Fruit fly (Drosophila melanogaster) whole organism, wandering third instar larva: ENCODE data around the gene CG13010.

ENCODE experiments used
- CG32264 ChIP-seq: fragments of 200-800 bp; sonication (Bioruptor generic); optimal IDR thresholded peaks from 2 replicates; lab custom pipeline; 2016; ENCODE audit warnings: missing biosample characterization, missing genetic modification characterization
- CG9705 ChIP-seq: fragments of 200-800 bp; sonication (Bioruptor generic); optimal IDR thresholded peaks from 2 replicates; lab custom pipeline; 2018; ENCODE audit warnings: missing biosample characterization, mild to moderate bottlenecking, missing genetic modification characterization
- CrebA ChIP-seq: fragments of 200-800 bp; sonication (Bioruptor generic); optimal IDR thresholded peaks from 2 replicates; lab custom pipeline; 2016; ENCODE audit warnings: missing biosample characterization, mild to moderate bottlenecking, missing genetic modification characterization, borderline replicate concordance
- Dif ChIP-seq: fragments of 200-275, 200-300 bp; sonication (Bioruptor generic); optimal IDR thresholded peaks from 2 replicates; lab custom pipeline; 2018; ENCODE audit warnings: missing biosample characterization, missing genetic modification characterization; ENCODE audit not compliant: partially characterized antibody
- HLH106 ChIP-seq: fragments of 200-800 bp; optimal IDR thresholded peaks from 3 replicates; lab custom pipeline; 2019; ENCODE audit warnings: missing biosample characterization, mild to moderate bottlenecking, missing genetic modification characterization, moderate library complexity
- Hnf4 ChIP-seq: fragments of 200-800 bp; sonication (Bioruptor generic); optimal IDR thresholded peaks from 2 replicates; lab custom pipeline; 2016; ENCODE audit warnings: missing biosample characterization, mild to moderate bottlenecking, missing genetic modification characterization
- Hr78 ChIP-seq: fragments of >200 bp; optimal IDR thresholded peaks from 2 replicates; lab custom pipeline; 2017; ENCODE audit warnings: missing biosample characterization, missing genetic modification characterization
- Hr83 ChIP-seq: fragments of 200-300 bp; sonication (Bioruptor generic); optimal IDR thresholded peaks from 2 replicates; lab custom pipeline; 2016; ENCODE audit warnings: missing biosample characterization, mild to moderate bottlenecking, missing genetic modification characterization, moderate library complexity; ENCODE audit not compliant: poor library complexity, severe bottlenecking
- Jra ChIP-seq: sonication (Bioruptor generic); optimal IDR thresholded peaks from 2 replicates; lab custom pipeline; 2016; ENCODE audit warnings: missing biosample characterization, missing genetic modification characterization
- Mio ChIP-seq: sonication (Bioruptor generic); optimal IDR thresholded peaks from 2 replicates; lab custom pipeline; 2016; ENCODE audit warnings: missing biosample characterization, missing genetic modification characterization
- Myc ChIP-seq: fragments of >200 bp; optimal IDR thresholded peaks from 2 replicates; lab custom pipeline; 2017
- N ChIP-seq: fragments of >200 bp; optimal IDR thresholded peaks from 2 replicates; lab custom pipeline; 2018; ENCODE audit warnings: missing biosample characterization, missing external identifiers, missing genetic modification characterization
- OdsH ChIP-seq: fragments of 200-800 bp; sonication (Bioruptor generic); optimal IDR thresholded peaks from 2 replicates; lab custom pipeline; 2016; ENCODE audit warnings: missing biosample characterization, mild to moderate bottlenecking, missing genetic modification characterization
- Rel ChIP-seq, 2 experiments: fragments of 200-800 bp; sonication (Bioruptor generic) in 1 of 2; optimal IDR thresholded peaks; 2 replicates in 1 of 2; 3 replicates in 1 of 2; lab custom pipeline; 2016 to 2019; ENCODE audit warnings: mild to moderate bottlenecking in 2 of 2, missing biosample characterization in 2 of 2, missing genetic modification characterization in 2 of 2, moderate library complexity in 1 of 2
- Vsx2 ChIP-seq: fragments of 200-300, 225-300 bp; sonication (Bioruptor generic); optimal IDR thresholded peaks from 2 replicates; lab custom pipeline; 2018; ENCODE audit warnings: missing biosample characterization, missing genetic modification characterization; ENCODE audit not compliant: partially characterized antibody
- br ChIP-seq: fragments of 200-800 bp; sonication (Bioruptor generic); optimal IDR thresholded peaks from 2 replicates; lab custom pipeline; 2016; ENCODE audit warnings: missing biosample characterization, missing genetic modification characterization
- brk ChIP-seq: fragments of 200-800 bp; sonication (Bioruptor generic); optimal IDR thresholded peaks from 2 replicates; lab custom pipeline; 2016; ENCODE audit warnings: missing biosample characterization, mild to moderate bottlenecking, missing genetic modification characterization
- dl ChIP-seq, 2 experiments: fragments of 175-275, 200-275 bp in 1 of 2; fragments of 200-275 bp in 1 of 2; sonication (Bioruptor generic); optimal IDR thresholded peaks; lab custom pipeline; 2018; ENCODE audit warnings: mild to moderate bottlenecking in 2 of 2, missing biosample characterization in 2 of 2, missing genetic modification characterization in 2 of 2, moderate library complexity in 2 of 2; ENCODE audit not compliant: partially characterized antibody in 2 of 2, insufficient read depth in 1 of 2
- dmrt93B ChIP-seq: fragments of 200-800 bp; sonication (Bioruptor generic); optimal IDR thresholded peaks from 2 replicates; lab custom pipeline; 2018; ENCODE audit warnings: missing biosample characterization, mild to moderate bottlenecking, missing genetic modification characterization
- dsf ChIP-seq: sonication (Bioruptor generic); optimal IDR thresholded peaks from 2 replicates; lab custom pipeline; 2016; ENCODE audit warnings: missing biosample characterization, missing genetic modification characterization, borderline replicate concordance
- foxo ChIP-seq, 2 experiments: fragments of 200-800 bp; sonication (Bioruptor generic); optimal IDR thresholded peaks; 2 replicates in 1 of 2; 3 replicates in 1 of 2; lab custom pipeline; 2016 to 2017; ENCODE audit warnings: missing biosample characterization in 2 of 2, missing genetic modification characterization in 2 of 2
- fru ChIP-seq: fragments of 200-800 bp; sonication (Bioruptor generic); optimal IDR thresholded peaks from 3 replicates; lab custom pipeline; 2016; ENCODE audit warnings: missing biosample characterization, mild to moderate bottlenecking, missing genetic modification characterization
- h ChIP-seq: fragments of 200-800 bp; sonication (Bioruptor generic); optimal IDR thresholded peaks from 3 replicates; lab custom pipeline; 2016; ENCODE audit warnings: missing biosample characterization, mild to moderate bottlenecking, missing genetic modification characterization
- jim ChIP-seq: fragments of 175-275, 200-325 bp; sonication (Bioruptor generic); optimal IDR thresholded peaks from 2 replicates; lab custom pipeline; 2016; ENCODE audit warnings: missing biosample characterization, mild to moderate bottlenecking, missing genetic modification characterization
- lola ChIP-seq: fragments of >200 bp; optimal IDR thresholded peaks from 2 replicates; lab custom pipeline; 2017; ENCODE audit warnings: missing biosample characterization, missing genetic modification characterization
- rgr ChIP-seq: fragments of 200-800 bp; sonication (Bioruptor generic); optimal IDR thresholded peaks from 3 replicates; lab custom pipeline; 2016; ENCODE audit warnings: missing biosample characterization, mild to moderate bottlenecking, missing genetic modification characterization
- sage ChIP-seq: fragments of 200-800 bp; sonication (Bioruptor generic); optimal IDR thresholded peaks from 2 replicates; lab custom pipeline; 2016; ENCODE audit warnings: missing biosample characterization, mild to moderate bottlenecking, missing genetic modification characterization
- woc ChIP-seq: sonication (Bioruptor generic); optimal IDR thresholded peaks from 2 replicates; lab custom pipeline; 2016; ENCODE audit warnings: missing biosample characterization, mild to moderate bottlenecking, missing genetic modification characterization

The CG13010 gene

DNA sequence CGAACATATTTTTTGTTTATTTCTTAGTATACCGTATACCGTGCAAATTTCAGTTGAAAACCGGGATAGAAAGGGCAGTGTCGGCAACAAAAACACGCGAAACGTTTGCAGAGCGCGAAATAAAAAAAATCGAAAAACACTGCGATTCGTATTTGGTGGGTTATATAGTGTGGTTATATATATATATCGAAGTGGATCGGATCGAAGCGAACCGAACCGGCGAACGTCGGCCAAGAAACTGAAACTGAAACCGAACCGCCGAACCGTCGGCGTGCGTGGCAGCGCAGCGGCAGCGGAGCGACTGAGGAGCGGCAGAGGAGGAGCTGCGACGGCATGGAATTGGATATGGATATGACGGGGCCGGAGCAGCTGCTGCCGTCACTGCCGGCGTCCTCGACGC, 42.4 kb upstream of the CG13010 start, which contains the start of the genes CG32572 and CG34325:
Gene CG32572 (plus strand): TSS at position 16 of the 400 bp plus-strand sequence.
Gene CG34325 (minus strand): TSS at position 244 of the 400 bp plus-strand sequence.
- no peak for TF ChIP-seq Hr83 (GFP tag; lab: Kevin White, UChicago)
- TF ChIP-seq br, result no peak
- no peak for TF ChIP-seq Hnf4 (GFP tag; lab: Kevin White, UChicago)
- TF ChIP-seq dmrt93B (GFP tag; lab: Kevin White, UChicago), result no peak
- no peak for TF ChIP-seq woc (GFP tag; lab: Kevin White, UChicago)

DNA sequence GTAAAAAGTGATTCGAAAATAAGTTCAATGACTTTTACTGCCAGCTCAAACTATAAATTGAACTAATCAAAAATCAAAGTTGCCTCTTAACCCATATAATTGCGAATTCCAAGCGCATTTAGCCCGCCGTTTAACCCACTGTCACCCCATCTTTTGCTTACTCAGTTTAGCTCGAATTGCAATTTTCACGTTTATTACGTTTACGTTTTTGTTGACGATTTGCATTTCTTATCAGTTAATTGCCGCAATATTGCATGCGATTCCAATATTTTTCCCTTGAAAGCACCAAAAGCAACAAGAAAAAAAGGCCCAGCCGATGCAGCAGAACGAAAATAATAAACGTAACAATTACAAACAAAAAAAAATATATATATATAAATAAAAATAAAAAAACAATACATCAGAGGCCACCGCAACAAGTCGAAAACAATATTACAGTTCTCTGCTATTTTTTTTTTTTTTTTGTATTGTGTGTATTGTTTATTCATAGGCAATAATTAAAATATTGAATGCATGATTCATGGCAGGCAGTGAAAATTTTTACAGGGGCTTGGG, 39.5 kb upstream of the CG13010 start:
- TF ChIP-seq CrebA (GFP tag; lab: Kevin White, UChicago), result no peak
- TF ChIP-seq Mio (GFP tag; lab: Kevin White, UChicago), result no peak
- TF ChIP-seq Rel (GFP tag; optimal IDR thresholded peaks at IDR 0.05; lab: Kevin White, UChicago), result no peak
- TF ChIP-seq Rel (tag; optimal IDR thresholded peaks at IDR 0.05; lab: Kevin White, UChicago), result no peak
- no peak for TF ChIP-seq N (GFP tag; lab: Kevin White, UChicago)
- TF ChIP-seq CG9705 (GFP tag; lab: Kevin White, UChicago), result no peak
- no peak for TF ChIP-seq foxo (GFP tag; optimal IDR thresholded peaks at IDR 0.05; lab: Kevin White, UChicago)
- TF ChIP-seq sage, result no peak
- TF ChIP-seq Myc (lab: Kevin White, UChicago), result no peak
- TF ChIP-seq Hnf4 (GFP tag; lab: Kevin White, UChicago), result no peak
- no peak for TF ChIP-seq jim (GFP tag; lab: Kevin White, UChicago)
- TF ChIP-seq OdsH (GFP tag; lab: Kevin White, UChicago), result no peak
- no peak for TF ChIP-seq rgr (GFP tag; lab: Kevin White, UChicago)
- no peak for TF ChIP-seq dmrt93B (GFP tag; lab: Kevin White, UChicago)
- no peak for TF ChIP-seq fru (GFP tag; lab: Kevin White, UChicago)
- no peak for TF ChIP-seq br
- no peak for TF ChIP-seq woc (GFP tag; lab: Kevin White, UChicago)
- TF ChIP-seq Vsx2 (GFP tag; lab: Kevin White, UChicago), result no peak
- no peak for TF ChIP-seq Jra (GFP tag; lab: Kevin White, UChicago)
- TF ChIP-seq dsf (GFP tag; lab: Kevin White, UChicago), result no peak
- TF ChIP-seq brk (GFP tag; lab: Kevin White, UChicago), result no peak

DNA sequence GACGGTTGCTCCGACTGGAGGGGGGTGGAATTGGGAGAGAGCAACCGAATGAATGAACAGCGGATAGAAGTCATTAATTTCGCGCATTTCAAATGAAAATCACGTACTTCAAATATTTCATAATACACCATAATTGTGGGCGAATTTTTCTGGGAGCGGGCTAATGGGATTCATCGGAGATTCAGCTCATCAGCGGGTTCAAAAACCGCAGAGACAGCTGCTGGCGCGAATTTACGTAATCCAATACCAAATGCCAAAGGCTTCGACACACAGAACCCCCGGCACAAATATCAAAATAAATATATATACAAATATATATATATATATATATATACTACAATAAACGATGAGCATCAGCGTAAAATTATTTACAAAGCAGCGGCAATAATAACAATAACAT, 37.9 kb upstream of the CG13010 start:
- no peak for TF ChIP-seq Rel (GFP tag; optimal IDR thresholded peaks at IDR 0.05; lab: Kevin White, UChicago)
- peak; percentile 58 for TF ChIP-seq Rel (tag; optimal IDR thresholded peaks at IDR 0.05; lab: Kevin White, UChicago)
- no peak for TF ChIP-seq Hr83 (GFP tag; lab: Kevin White, UChicago)
- TF ChIP-seq Hr78 (GFP tag; lab: Kevin White, UChicago), result no peak

DNA sequence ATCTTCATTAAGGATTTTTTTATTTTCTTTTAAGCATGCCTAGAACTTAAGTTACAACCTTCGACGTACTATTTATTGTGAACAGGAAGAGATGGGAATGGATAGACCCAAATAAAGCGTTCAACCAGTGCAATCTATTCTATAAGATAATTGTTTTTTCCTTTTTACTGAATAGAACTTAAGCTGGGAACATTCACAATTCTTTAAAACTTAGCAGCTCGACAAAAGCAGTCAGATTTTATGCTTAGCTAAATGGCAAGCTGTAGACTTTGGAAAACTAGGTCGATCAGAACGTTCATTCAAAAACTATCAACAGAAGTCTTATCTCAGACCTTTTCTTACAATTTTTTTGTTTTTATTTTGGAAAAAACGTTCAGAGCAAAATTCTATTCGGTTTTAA, 32.3 kb upstream of the CG13010 start, which contains the start of gene CG13008:
Gene CG13008 (plus strand): TSS at position 301 of the 400 bp plus-strand sequence.
- TF ChIP-seq CG9705 (GFP tag; lab: Kevin White, UChicago), result no peak
- no peak for TF ChIP-seq Hr78 (GFP tag; lab: Kevin White, UChicago)
- no peak for TF ChIP-seq CG32264 (GFP tag; lab: Kevin White, UChicago)
- no peak for TF ChIP-seq Mio (GFP tag; lab: Kevin White, UChicago)
- TF ChIP-seq sage, result no peak
- TF ChIP-seq jim (GFP tag; lab: Kevin White, UChicago), result no peak
- TF ChIP-seq Dif (GFP tag; lab: Kevin White, UChicago), result no peak
- no peak for TF ChIP-seq lola (GFP tag; lab: Kevin White, UChicago)
- TF ChIP-seq Myc (lab: Kevin White, UChicago), result no peak
- no peak for TF ChIP-seq dmrt93B (GFP tag; lab: Kevin White, UChicago)
- TF ChIP-seq brk (GFP tag; lab: Kevin White, UChicago), result no peak
- no peak for TF ChIP-seq woc (GFP tag; lab: Kevin White, UChicago)
- TF ChIP-seq HLH106, result no peak
- TF ChIP-seq, all 38 proteins: peak for 0

DNA sequence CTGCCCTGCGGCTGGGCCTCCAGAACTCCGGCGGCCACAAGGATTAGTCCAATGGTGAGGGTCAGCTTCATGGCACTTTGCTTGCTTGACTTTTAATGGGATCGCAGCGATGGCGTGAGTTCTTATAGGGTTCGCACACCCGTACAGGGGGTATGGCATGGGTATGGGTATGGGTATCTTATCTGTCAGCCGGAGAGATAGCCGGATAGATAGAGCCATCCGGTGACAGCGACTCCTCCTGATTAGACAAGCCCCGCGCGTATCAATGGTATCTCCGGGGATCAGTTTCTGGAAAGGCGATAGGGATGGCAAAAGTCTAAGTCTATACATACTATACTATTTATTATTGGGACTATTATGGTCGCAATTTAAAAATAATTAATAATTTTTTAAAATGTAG, 28.0 kb upstream of the CG13010 start, which contains the start of gene CG9672:
Gene CG9672 (minus strand): TSS at position 101 of the 400 bp plus-strand sequence.
- TF ChIP-seq dsf (GFP tag; lab: Kevin White, UChicago) (no peak), dl (GFP tag; optimal IDR thresholded peaks at IDR 0.05; lab: Kevin White, UChicago; ENCODE audit: insufficient read depth in 1 of 2, partially characterized antibody in 2 of 2) (no peak), h (peak; percentile 12)
